Fruit fly (Drosophila melanogaster) whole organism, embryonic: ENCODE measurements around the gene Hexo1.

Experiments
- Awh ChIP-seq: fragments of 200-800 bp; sonication (Bioruptor generic); IDR thresholded peaks from 2 replicates; pipeline ENCODE4, ENCODE4 v1.3.6; 2022; ENCODE audit warnings: missing biosample characterization, missing genetic modification characterization
- CG10209 ChIP-seq: fragments of 200-800 bp; sonication (Bioruptor generic); optimal IDR thresholded peaks from 3 replicates; lab custom pipeline; 2017; ENCODE audit warnings: missing biosample characterization, mild to moderate bottlenecking, missing genetic modification characterization, missing genetic modification reagents
- CG10366 ChIP-seq: fragments of 200-800 bp; sonication (Bioruptor generic); IDR thresholded peaks from 2 replicates; pipeline ENCODE4 v1.3.6; 2022; ENCODE audit warnings: missing biosample characterization, missing genetic modification characterization
- CG11247 ChIP-seq: fragments of 200-800 bp; sonication (Bioruptor generic); IDR thresholded peaks from 2 replicates; pipeline ENCODE4 v1.3.6; 2022; ENCODE audit warnings: missing biosample characterization, missing genetic modification characterization
- CG11398 ChIP-seq: fragments of 200-800 bp; sonication (Bioruptor generic); optimal IDR thresholded peaks from 2 replicates; lab custom pipeline; 2016; ENCODE audit warnings: missing biosample characterization, missing genetic modification characterization
- CG12219 ChIP-seq: fragments of 200-800 bp; sonication (Bioruptor generic); optimal IDR thresholded peaks from 3 replicates; lab custom pipeline; 2018; ENCODE audit warnings: missing biosample characterization, mild to moderate bottlenecking, missing genetic modification characterization
- CG12744 ChIP-seq: fragments of 200-800 bp; sonication (Bioruptor generic); optimal IDR thresholded peaks from 2 replicates; lab custom pipeline; 2016; ENCODE audit warnings: missing biosample characterization, missing genetic modification characterization
- CG13296 ChIP-seq: fragments of 200-800 bp; sonication (Bioruptor generic); optimal IDR thresholded peaks from 3 replicates; lab custom pipeline; 2018; ENCODE audit warnings: missing biosample characterization, mild to moderate bottlenecking, missing genetic modification characterization
- CG13775 ChIP-seq: fragments of 200-800 bp; sonication (Bioruptor generic); optimal IDR thresholded peaks from 3 replicates; lab custom pipeline; 2017; ENCODE audit warnings: missing biosample characterization, mild to moderate bottlenecking, missing genetic modification characterization
- CG14667 ChIP-seq: fragments of 200-800 bp; sonication (Bioruptor generic); IDR thresholded peaks from 2 replicates; pipeline ENCODE4 v1.3.6; 2022; ENCODE audit warnings: missing biosample characterization, missing genetic modification characterization
- CG15269 ChIP-seq: fragments of 200-800 bp; sonication (Bioruptor generic); optimal IDR thresholded peaks from 2 replicates; lab custom pipeline; 2018; ENCODE audit warnings: missing biosample characterization, mild to moderate bottlenecking, missing genetic modification characterization, moderate library complexity
- CG15479 ChIP-seq: fragments of 200-800 bp; sonication (Bioruptor generic); optimal IDR thresholded peaks from 3 replicates; lab custom pipeline; 2019; ENCODE audit warnings: missing biosample characterization, mild to moderate bottlenecking, missing genetic modification characterization, moderate library complexity
- CG18011 ChIP-seq: fragments of 200-800 bp; sonication (Bioruptor generic); optimal IDR thresholded peaks from 2 replicates; lab custom pipeline; 2017; ENCODE audit warnings: missing biosample characterization, missing genetic modification characterization, mild to moderate bottlenecking, moderate library complexity, missing genotype
- CG30020 ChIP-seq: fragments of 200-800 bp; optimal IDR thresholded peaks from 2 replicates; lab custom pipeline; 2019; ENCODE audit warnings: missing biosample characterization, mild to moderate bottlenecking, missing genetic modification characterization, moderate library complexity
- CG31365 ChIP-seq: fragments of 200-800 bp; sonication (Bioruptor generic); optimal IDR thresholded peaks from 2 replicates; lab custom pipeline; 2018; ENCODE audit warnings: missing biosample characterization, mild to moderate bottlenecking, missing genetic modification characterization
- CG7271 ChIP-seq: fragments of 200-800 bp; sonication (Bioruptor generic); optimal IDR thresholded peaks from 2 replicates; lab custom pipeline; 2018; ENCODE audit warnings: missing biosample characterization, mild to moderate bottlenecking, missing genetic modification characterization, moderate library complexity
- CG8290 ChIP-seq, 3 experiments: fragments of 200-800 bp; sonication (Bioruptor generic); optimal IDR thresholded peaks; 2 replicates each; lab custom pipeline; 2016 to 2019; ENCODE audit warnings: missing biosample characterization in 3 of 3, missing genetic modification characterization in 3 of 3, mild to moderate bottlenecking in 2 of 3, moderate library complexity in 1 of 3
- CG8359 ChIP-seq: fragments of 200-800 bp; sonication (Bioruptor generic); optimal IDR thresholded peaks from 2 replicates; lab custom pipeline; 2017; ENCODE audit warnings: missing biosample characterization, mild to moderate bottlenecking, missing genetic modification characterization, borderline replicate concordance
- CG8388 ChIP-seq: fragments of 200-800 bp; sonication (Bioruptor generic); optimal IDR thresholded peaks from 2 replicates; lab custom pipeline; 2019; ENCODE audit warnings: missing biosample characterization, mild to moderate bottlenecking, missing genetic modification characterization, moderate library complexity
- CG9215 ChIP-seq: fragments of 200-800 bp; sonication (Bioruptor generic); IDR thresholded peaks from 2 replicates; pipeline ENCODE4 v1.3.6; 2022; ENCODE audit warnings: missing biosample characterization, missing genetic modification characterization
- CG9609 ChIP-seq: fragments of 200-800 bp; sonication (Bioruptor generic); optimal IDR thresholded peaks from 3 replicates; lab custom pipeline; 2016; ENCODE audit warnings: missing biosample characterization, missing genetic modification characterization
- CHES-1-like ChIP-seq: fragments of 200-800 bp; sonication (Bioruptor generic); optimal IDR thresholded peaks from 2 replicates; lab custom pipeline; 2016; ENCODE audit warnings: missing biosample characterization, missing genetic modification characterization
- CrebB ChIP-seq: fragments of 200-800 bp; sonication (Bioruptor generic); optimal IDR thresholded peaks from 3 replicates; lab custom pipeline; 2018; ENCODE audit warnings: missing biosample characterization, mild to moderate bottlenecking, missing genetic modification characterization
- Deaf1 ChIP-seq: fragments of 200-800 bp; optimal IDR thresholded peaks from 3 replicates; lab custom pipeline; 2019; ENCODE audit warnings: missing biosample characterization, mild to moderate bottlenecking, missing genetic modification characterization, moderate library complexity
- Dp ChIP-seq: fragments of 200-800 bp; sonication (Bioruptor generic); optimal IDR thresholded peaks from 2 replicates; lab custom pipeline; 2018; ENCODE audit warnings: missing biosample characterization, mild to moderate bottlenecking, missing genetic modification characterization, moderate library complexity
- Elba2 ChIP-seq: fragments of 200-800 bp; sonication (Bioruptor generic); optimal IDR thresholded peaks from 3 replicates; lab custom pipeline; 2016; ENCODE audit warnings: missing biosample characterization, missing genetic modification characterization
- Fer2 ChIP-seq: fragments of 200-800 bp; sonication (Bioruptor generic); optimal IDR thresholded peaks from 2 replicates; lab custom pipeline; 2018; ENCODE audit warnings: missing biosample characterization, mild to moderate bottlenecking, missing genetic modification characterization, moderate library complexity
- Fer3 ChIP-seq: fragments of 200-800 bp; sonication (Bioruptor generic); optimal IDR thresholded peaks from 2 replicates; lab custom pipeline; 2018; ENCODE audit warnings: missing biosample characterization, mild to moderate bottlenecking, missing genetic modification characterization, moderate library complexity
- HLH4C ChIP-seq: fragments of 200-800 bp; sonication (Bioruptor generic); IDR thresholded peaks from 3 replicates; pipeline ENCODE4 v1.3.6; 2022; ENCODE audit warnings: missing biosample characterization, missing genetic modification characterization; ENCODE audit not compliant: partially characterized antibody
- Hand ChIP-seq: fragments of 200-800 bp; sonication (Bioruptor generic); optimal IDR thresholded peaks from 2 replicates; lab custom pipeline; 2017; ENCODE audit warnings: mild to moderate bottlenecking, missing biosample characterization, missing genetic modification reagents, missing genetic modification characterization
- Hr51 ChIP-seq, 2 experiments: fragments of 200-800 bp; sonication (Bioruptor generic); optimal IDR thresholded peaks; 2 replicates in 1 of 2; 3 replicates in 1 of 2; lab custom pipeline; 2016 to 2018; ENCODE audit warnings: missing biosample characterization in 2 of 2, missing genetic modification characterization in 2 of 2, mild to moderate bottlenecking in 1 of 2, moderate library complexity in 1 of 2
- Lhr ChIP-seq: fragments of 200-800 bp; sonication (Bioruptor generic); optimal IDR thresholded peaks from 3 replicates; lab custom pipeline; 2017; ENCODE audit warnings: mild to moderate bottlenecking, missing biosample characterization, missing genetic modification reagents, missing genetic modification characterization
- MTF-1 ChIP-seq: fragments of 200-800 bp; sonication (Bioruptor generic); optimal IDR thresholded peaks from 2 replicates; lab custom pipeline; 2018; ENCODE audit warnings: missing biosample characterization, mild to moderate bottlenecking, missing genetic modification characterization, borderline replicate concordance
- Med ChIP-seq: fragments of 200-800 bp; sonication (Bioruptor generic); peaks from one replicate; lab custom pipeline; 2016; ENCODE audit warnings: missing biosample characterization, missing genetic modification characterization, mild to moderate bottlenecking, inconsistent platforms, moderate library complexity
- Neu2 ChIP-seq: fragments of 200-800 bp; sonication (Bioruptor generic); optimal IDR thresholded peaks from 3 replicates; lab custom pipeline; 2016; ENCODE audit warnings: missing biosample characterization, missing genetic modification characterization, borderline replicate concordance
- Sin3A ChIP-seq: fragments of >200 bp; optimal IDR thresholded peaks from 2 replicates; lab custom pipeline; 2018
- amos ChIP-seq: fragments of 200-800 bp; sonication (Bioruptor generic); IDR thresholded peaks from 2 replicates; pipeline ENCODE4 v1.3.6; 2022; ENCODE audit warnings: missing biosample characterization, missing genetic modification characterization; ENCODE audit not compliant: partially characterized antibody
- cad ChIP-seq: fragments of >200 bp; optimal IDR thresholded peaks from 2 replicates; lab custom pipeline; 2017; ENCODE audit warnings: missing biosample characterization, missing genetic modification characterization
- dan ChIP-seq: fragments of 200-800 bp; sonication (Bioruptor generic); IDR thresholded peaks from 2 replicates; pipeline ENCODE4 v1.3.6; 2022; ENCODE audit warnings: missing biosample characterization, missing genetic modification characterization
- h ChIP-seq: fragments of >200 bp; optimal IDR thresholded peaks from 2 replicates; lab custom pipeline; 2017
- hkb ChIP-seq, 2 experiments: fragments of 200-800 bp in 1 of 2; fragments of >200 bp in 1 of 2; sonication (Bioruptor generic) in 1 of 2; IDR thresholded peaks in 1 of 2; optimal IDR thresholded peaks in 1 of 2; 2 replicates each; pipeline versions ENCODE4 v1.3.6 to Lab custom; 2017 to 2022; ENCODE audit warnings: missing biosample characterization in 1 of 2, missing genetic modification characterization in 1 of 2
- luna ChIP-seq: fragments of 200-800 bp; sonication (Bioruptor generic); optimal IDR thresholded peaks from 2 replicates; lab custom pipeline; 2016; ENCODE audit warnings: missing biosample characterization, missing genetic modification characterization
- nau ChIP-seq: fragments of 200-800 bp; sonication (Bioruptor generic); optimal IDR thresholded peaks from 3 replicates; lab custom pipeline; 2017; ENCODE audit warnings: missing biosample characterization, mild to moderate bottlenecking, missing genetic modification characterization, missing genetic modification reagents
- pho ChIP-seq: fragments of 200-800 bp; sonication (Bioruptor generic); optimal IDR thresholded peaks from 2 replicates; lab custom pipeline; 2016; ENCODE audit warnings: missing biosample characterization, missing genetic modification characterization
- ranshi ChIP-seq: fragments of 200-800 bp; sonication (Bioruptor generic); IDR thresholded peaks from 2 replicates; pipeline ENCODE4 v1.3.6; 2022; ENCODE audit warnings: missing biosample characterization, missing genetic modification characterization
- rib ChIP-seq: fragments of 200-800 bp; sonication (Bioruptor generic); IDR thresholded peaks from 2 replicates; pipeline ENCODE4 v1.3.6; 2022; ENCODE audit warnings: missing biosample characterization, missing genetic modification characterization
- salm ChIP-seq: fragments of 200-800 bp; sonication (Bioruptor generic); optimal IDR thresholded peaks from 2 replicates; lab custom pipeline; 2018; ENCODE audit warnings: missing biosample characterization, mild to moderate bottlenecking, missing genetic modification characterization
- trh ChIP-seq: fragments of 200-800 bp; sonication (Bioruptor generic); optimal IDR thresholded peaks from 2 replicates; lab custom pipeline; 2016; ENCODE audit warnings: missing biosample characterization, missing genetic modification characterization

The Hexo1 gene

dm6 chr3L:4259102-4259558, 29.3 kb upstream of the Hexo1 start, which contains the start of the genes CG15011 and CG1309 (continued):
- peak; percentile 86 for TF ChIP-seq luna (GFP tag; lab: Kevin White, UChicago)
- peak; percentile 76 for TF ChIP-seq CG10366
- peak; percentile 11; the same call in 1 of the 2 replicates for TF ChIP-seq amos (GFP tag; lab: Robert Waterston, UW)
- 0 out of 2 replicates have a peak, but pooled peaks have one; percentile 35 for TF ChIP-seq rib
- TF ChIP-seq Dp (GFP tag; lab: Kevin White, UChicago) = peak; percentile 12
- peak; percentile 36 for TF ChIP-seq Hand (GFP tag; lab: Kevin White, UChicago)
- TF ChIP-seq CHES-1-like (GFP tag; lab: Kevin White, UChicago) = peak; percentile 88
- no peak for TF ChIP-seq CG7271 (tag; lab: Kevin White, UChicago)
- peak; percentile 31 for TF ChIP-seq Lhr
- peak; percentile 91 for TF ChIP-seq pho (GFP tag; lab: Kevin White, UChicago)
- peak; percentile 5 for TF ChIP-seq CG31365 (tag; lab: Kevin White, UChicago)
- peak; percentile 70 for TF ChIP-seq CG18011 (GFP tag; lab: Kevin White, UChicago)
- TF ChIP-seq Awh (GFP tag; lab: Robert Waterston, UW) = peak; percentile 47; the same call in 1 of the 2 replicates
- TF ChIP-seq salm (tag; lab: Kevin White, UChicago) = peak; percentile 56
- peak; percentile 32; the same call in 1 of the 2 replicates for TF ChIP-seq dan (GFP tag; lab: Robert Waterston, UW)
- TF ChIP-seq CG13296 (GFP tag; lab: Kevin White, UChicago) = peak; percentile 78
- TF ChIP-seq CG9609 (GFP tag; lab: Kevin White, UChicago) = peak; percentile 82
- no peak for TF ChIP-seq CG15479 (GFP tag; lab: Kevin White, UChicago)
- no peak for TF ChIP-seq HLH4C (GFP tag; lab: Robert Waterston, UW)
- peak; percentile 48 for TF ChIP-seq Neu2 (GFP tag; lab: Kevin White, UChicago)
- TF ChIP-seq ranshi (GFP tag; lab: Robert Waterston, UW) = peak; percentile 79; the same call in 1 of the 2 replicates
- TF ChIP-seq h = no peak
- TF ChIP-seq CG12219 = peak; percentile 50
- peak; percentile 96 for TF ChIP-seq Elba2 (GFP tag; lab: Kevin White, UChicago)
- TF ChIP-seq CG11398 (GFP tag; lab: Kevin White, UChicago) = peak; percentile 65
- peak; percentile 65 for TF ChIP-seq CrebB (tag; lab: Kevin White, UChicago)
- TF ChIP-seq nau (GFP tag; lab: Kevin White, UChicago) = no peak
- peak; percentile 71 for TF ChIP-seq Sin3A (lab: Kevin White, UChicago)
- no peak for TF ChIP-seq cad (GFP tag; lab: Kevin White, UChicago)
- peak; percentile 84 for TF ChIP-seq CG8388 (GFP tag; lab: Kevin White, UChicago)
- TF ChIP-seq CG10209 (GFP tag; lab: Kevin White, UChicago) = peak; percentile 77
- no peak for TF ChIP-seq CG8359 (GFP tag; lab: Kevin White, UChicago)
- peak; percentile 56; the same call in 1 of the 2 replicates for TF ChIP-seq CG11247 (GFP tag; lab: Robert Waterston, UW)
- peak; percentile 64 for TF ChIP-seq CG14667 (GFP tag; lab: Robert Waterston, UW)
- peak; percentile 85 for TF ChIP-seq CG13775
- TF ChIP-seq CG30020 = peak; percentile 79
- no peak for TF ChIP-seq MTF-1 (GFP tag; lab: Kevin White, UChicago)
- peak; percentile 84 for TF ChIP-seq CG15269
- TF ChIP-seq Deaf1 (tag; lab: Kevin White, UChicago) = no peak
- TF ChIP-seq Hr51 (GFP tag; optimal IDR thresholded peaks at IDR 0.05; lab: Kevin White, UChicago) = peak; percentile 80 to 81
- peak; percentile 97 for TF ChIP-seq Med (GFP tag; lab: Kevin White, UChicago)
- TF ChIP-seq CG9215 = peak; percentile 73
- TF ChIP-seq CG12744 (GFP tag; lab: Kevin White, UChicago) = peak; percentile 82
- no peak for TF ChIP-seq hkb (optimal IDR thresholded peaks at IDR 0.05; lab: Kevin White, UChicago)
- TF ChIP-seq hkb (GFP tag; IDR thresholded peaks at IDR 0.05; lab: Robert Waterston, UW) = peak; percentile 60; the same call in 1 of the 2 replicates
- peak; percentile 73 for TF ChIP-seq CG8290 (GFP tag; optimal IDR thresholded peaks at IDR 0.05; lab: Kevin White, UChicago)
- TF ChIP-seq CG8290 (tag; optimal IDR thresholded peaks at IDR 0.05; lab: Kevin White, UChicago) = peak; percentile 41 to 78
- TF ChIP-seq trh = peak; percentile 72
- peak; percentile 79 for TF ChIP-seq Fer3
- peak; percentile 78 for TF ChIP-seq Fer2
